Worm (Caenorhabditis elegans) whole organism, late embryonic: Measurements from ENCODE around the gene sru-6.
A peak's percentile ranks its signal among the peaks of the same experiment; 100 is the strongest.

Experiments
- C08G9.2 ChIP-seq: sonication (generic microtip); optimal IDR thresholded peaks from 2 replicates; lab custom pipeline; 2016; ENCODE audit warnings: mild to moderate bottlenecking, missing genetic modification characterization, moderate library complexity, missing compliant biosample characterization
- C38D4.7 ChIP-seq: fragments of 200-800 bp; sonication (Bioruptor generic); optimal IDR thresholded peaks from 2 replicates; lab custom pipeline; 2018; ENCODE audit warnings: mild to moderate bottlenecking, missing genetic modification characterization, moderate library complexity, missing compliant biosample characterization
- F13H6.1 ChIP-seq: sonication (generic microtip); optimal IDR thresholded peaks from 2 replicates; lab custom pipeline; 2016; ENCODE audit warnings: missing genetic modification characterization, missing compliant biosample characterization
- K02D7.2 ChIP-seq: sonication (generic microtip); optimal IDR thresholded peaks from 2 replicates; lab custom pipeline; 2017; ENCODE audit warnings: mild to moderate bottlenecking, missing genetic modification characterization, missing compliant biosample characterization
- Y22D7AL.16 ChIP-seq: sonication (generic microtip); optimal IDR thresholded peaks from 2 replicates; lab custom pipeline; 2016; ENCODE audit warnings: missing genetic modification characterization, missing compliant biosample characterization
- ahr-1 ChIP-seq: sonication (generic microtip); optimal IDR thresholded peaks from 2 replicates; lab custom pipeline; 2016; ENCODE audit warnings: missing genetic modification characterization, missing compliant biosample characterization
- ama-1 ChIP-seq: fragments of 150-350 bp; optimal IDR thresholded peaks from 2 replicates; lab custom pipeline; 2014
- ceh-18 ChIP-seq: sonication (generic microtip); optimal IDR thresholded peaks from 2 replicates; lab custom pipeline; 2016; ENCODE audit warnings: missing genetic modification characterization, missing compliant biosample characterization
- ceh-19 ChIP-seq: fragments of 200-800 bp; sonication (Bioruptor generic); optimal IDR thresholded peaks from 2 replicates; lab custom pipeline; 2018; ENCODE audit warnings: mild to moderate bottlenecking, missing genetic modification characterization, missing compliant biosample characterization
- ceh-2 ChIP-seq: sonication (generic microtip); optimal IDR thresholded peaks from 2 replicates; lab custom pipeline; 2016; ENCODE audit warnings: missing genotype, missing genetic modification characterization, missing compliant biosample characterization
- ceh-22 ChIP-seq: sonication (generic microtip); optimal IDR thresholded peaks from 2 replicates; lab custom pipeline; 2017; ENCODE audit warnings: missing biosample characterization, missing genetic modification characterization
- ceh-24 ChIP-seq: sonication (generic microtip); optimal IDR thresholded peaks from 2 replicates; lab custom pipeline; 2016; ENCODE audit warnings: mild to moderate bottlenecking, missing genetic modification characterization, missing compliant biosample characterization
- ceh-34 ChIP-seq: sonication (generic microtip); optimal IDR thresholded peaks from 2 replicates; lab custom pipeline; 2016; ENCODE audit warnings: mild to moderate bottlenecking, missing genetic modification characterization, missing compliant biosample characterization
- ceh-45 ChIP-seq: fragments of 200-800 bp; sonication (Bioruptor generic); IDR thresholded peaks from 2 replicates; pipeline ENCODE4 v1.3.6; 2022; ENCODE audit warnings: missing genetic modification reagents, missing genetic modification characterization, missing compliant biosample characterization
- ceh-48 ChIP-seq: sonication (generic microtip); optimal IDR thresholded peaks from 2 replicates; lab custom pipeline; 2016; ENCODE audit warnings: missing genetic modification characterization, inconsistent platforms, missing compliant biosample characterization
- ceh-6 ChIP-seq: fragments of 200-800 bp; sonication (Bioruptor generic); optimal IDR thresholded peaks from 2 replicates; lab custom pipeline; 2018; ENCODE audit warnings: mild to moderate bottlenecking, missing genetic modification characterization, missing compliant biosample characterization
- ceh-9 ChIP-seq: sonication (generic microtip); optimal IDR thresholded peaks from 2 replicates; lab custom pipeline; 2016; ENCODE audit warnings: mild to moderate bottlenecking, missing genetic modification characterization, inconsistent platforms, missing compliant biosample characterization
- che-1 ChIP-seq: sonication (generic microtip); optimal IDR thresholded peaks from 2 replicates; lab custom pipeline; 2016; ENCODE audit warnings: mild to moderate bottlenecking, missing genetic modification characterization, missing compliant biosample characterization
- dmd-4 ChIP-seq: sonication (generic microtip); optimal IDR thresholded peaks from 2 replicates; lab custom pipeline; 2016; ENCODE audit warnings: borderline replicate concordance, missing genetic modification characterization, missing compliant biosample characterization
- dve-1 ChIP-seq: sonication (generic microtip); optimal IDR thresholded peaks from 2 replicates; lab custom pipeline; 2017; ENCODE audit warnings: antibody characterized with exemption, mild to moderate bottlenecking, missing genetic modification characterization, missing compliant biosample characterization
- elt-2 ChIP-seq: sonication (generic microtip); optimal IDR thresholded peaks from 2 replicates; lab custom pipeline; 2016; ENCODE audit warnings: missing genetic modification reagents, missing genetic modification characterization, missing compliant biosample characterization
- elt-4 ChIP-seq: sonication (generic microtip); optimal IDR thresholded peaks from 2 replicates; lab custom pipeline; 2016; ENCODE audit warnings: missing genetic modification characterization, missing compliant biosample characterization
- ets-4 ChIP-seq: sonication (generic microtip); optimal IDR thresholded peaks from 2 replicates; lab custom pipeline; 2016; ENCODE audit warnings: missing genetic modification characterization, missing compliant biosample characterization
- eyg-1 ChIP-seq: sonication (generic microtip); optimal IDR thresholded peaks from 2 replicates; lab custom pipeline; 2016; ENCODE audit warnings: missing genotype, missing genetic modification characterization, missing compliant biosample characterization
- fax-1 ChIP-seq: sonication (generic microtip); optimal IDR thresholded peaks from 2 replicates; lab custom pipeline; 2016; ENCODE audit warnings: missing genotype, missing genetic modification characterization, missing compliant biosample characterization
- fkh-10 ChIP-seq: fragments of 150-350 bp; optimal IDR thresholded peaks from 2 replicates; lab custom pipeline; 2014; ENCODE audit warnings: missing biosample characterization, missing genetic modification reagents, missing genetic modification characterization
- fkh-6 ChIP-seq: sonication (generic microtip); optimal IDR thresholded peaks from 2 replicates; lab custom pipeline; 2016; ENCODE audit warnings: missing genetic modification characterization, missing compliant biosample characterization
- gmeb-2 ChIP-seq: sonication (generic microtip); optimal IDR thresholded peaks from 2 replicates; lab custom pipeline; 2016; ENCODE audit warnings: missing genetic modification characterization, inconsistent platforms, missing compliant biosample characterization
- hlh-13 ChIP-seq: fragments of 200-800 bp; sonication (Bioruptor generic); optimal IDR thresholded peaks from 2 replicates; lab custom pipeline; 2018; ENCODE audit warnings: mild to moderate bottlenecking, missing genetic modification characterization, missing compliant biosample characterization
- hlh-30 ChIP-seq: sonication (generic microtip); optimal IDR thresholded peaks from 2 replicates; lab custom pipeline; 2017; ENCODE audit warnings: antibody characterized with exemption, missing genetic modification characterization, missing compliant biosample characterization; ENCODE audit not compliant: insufficient read depth
- hlh-6 ChIP-seq: sonication (generic microtip); optimal IDR thresholded peaks from 2 replicates; lab custom pipeline; 2016; ENCODE audit warnings: missing genotype, missing genetic modification characterization, missing compliant biosample characterization
- hlh-8 ChIP-seq: sonication (generic microtip); optimal IDR thresholded peaks from 2 replicates; lab custom pipeline; 2016; ENCODE audit warnings: missing genotype, missing genetic modification characterization, missing compliant biosample characterization
- lin-11 ChIP-seq: fragments of 200-800 bp; sonication (Bioruptor generic); optimal IDR thresholded peaks from 2 replicates; lab custom pipeline; 2018; ENCODE audit warnings: mild to moderate bottlenecking, missing genetic modification characterization, missing compliant biosample characterization
- madf-2 ChIP-seq: sonication (generic microtip); optimal IDR thresholded peaks from 2 replicates; lab custom pipeline; 2017; ENCODE audit warnings: missing genetic modification characterization, missing compliant biosample characterization
- nfya-1 ChIP-seq: sonication (generic microtip); optimal IDR thresholded peaks from 2 replicates; lab custom pipeline; 2017; ENCODE audit warnings: missing genetic modification characterization, mild to moderate bottlenecking, missing compliant biosample characterization, antibody characterized with exemption, moderate library complexity
- nhr-232 ChIP-seq: sonication (generic microtip); optimal IDR thresholded peaks from 2 replicates; lab custom pipeline; 2016; ENCODE audit warnings: missing genetic modification characterization, missing compliant biosample characterization
- odd-2 ChIP-seq: sonication (generic microtip); optimal IDR thresholded peaks from 2 replicates; lab custom pipeline; 2017; ENCODE audit warnings: antibody characterized with exemption, mild to moderate bottlenecking, missing genetic modification characterization, missing compliant biosample characterization
- pag-3 ChIP-seq: sonication (generic microtip); optimal IDR thresholded peaks from 2 replicates; lab custom pipeline; 2016; ENCODE audit warnings: missing compliant biosample characterization, missing genetic modification characterization, borderline replicate concordance
- pat-9 ChIP-seq: fragments of 200-800 bp; sonication (Bioruptor generic); optimal IDR thresholded peaks from 2 replicates; lab custom pipeline; 2018; ENCODE audit warnings: mild to moderate bottlenecking, missing genetic modification characterization, moderate library complexity, missing compliant biosample characterization
- pax-1 ChIP-seq: fragments of 150-350 bp; optimal IDR thresholded peaks from 2 replicates; lab custom pipeline; 2014; ENCODE audit warnings: missing biosample characterization, missing genetic modification characterization
- pha-2 ChIP-seq: sonication (generic microtip); optimal IDR thresholded peaks from 2 replicates; lab custom pipeline; 2017; ENCODE audit warnings: mild to moderate bottlenecking, missing genetic modification characterization, missing compliant biosample characterization
- pqm-1 ChIP-seq: sonication (generic microtip); optimal IDR thresholded peaks from 2 replicates; lab custom pipeline; 2016; ENCODE audit warnings: missing genetic modification characterization, missing compliant biosample characterization
- pros-1 ChIP-seq: fragments of 150-350 bp; optimal IDR thresholded peaks from 2 replicates; lab custom pipeline; 2014; ENCODE audit warnings: missing biosample characterization, missing genetic modification reagents, missing genetic modification characterization
- sdc-2 ChIP-seq: sonication (generic microtip); optimal IDR thresholded peaks from 2 replicates; lab custom pipeline; 2016; ENCODE audit warnings: missing genotype, missing genetic modification characterization, missing compliant biosample characterization
- syd-9 ChIP-seq: sonication (generic microtip); optimal IDR thresholded peaks from 2 replicates; lab custom pipeline; 2016; ENCODE audit warnings: mild to moderate bottlenecking, missing genetic modification characterization, moderate library complexity, missing compliant biosample characterization
- tbx-2 ChIP-seq: sonication (generic microtip); optimal IDR thresholded peaks from 2 replicates; lab custom pipeline; 2016; ENCODE audit warnings: missing genetic modification characterization, missing compliant biosample characterization
- tbx-7 ChIP-seq: sonication (generic microtip); optimal IDR thresholded peaks from 2 replicates; lab custom pipeline; 2016; ENCODE audit warnings: missing genotype, missing genetic modification characterization, missing compliant biosample characterization
- ttx-3 ChIP-seq: sonication (generic microtip); optimal IDR thresholded peaks from 2 replicates; lab custom pipeline; 2016; ENCODE audit warnings: missing genetic modification reagents, missing genetic modification characterization, missing compliant biosample characterization
- unc-42 ChIP-seq: sonication (generic microtip); optimal IDR thresholded peaks from 2 replicates; lab custom pipeline; 2016; ENCODE audit warnings: missing genotype, missing genetic modification characterization, missing compliant biosample characterization
- unc-86 ChIP-seq: sonication (generic microtip); optimal IDR thresholded peaks from 2 replicates; lab custom pipeline; 2016; ENCODE audit warnings: missing genetic modification characterization, missing compliant biosample characterization
- zip-5 ChIP-seq: sonication (generic microtip); optimal IDR thresholded peaks from 2 replicates; lab custom pipeline; 2016; ENCODE audit warnings: missing genetic modification characterization, missing compliant biosample characterization

The sru-6 gene

ce11 chrIV:9443940-9444339 is 46.5 kb upstream of the sru-6 start, which contains the start of gene F38E11.9:
Gene F38E11.9 (minus strand): TSS chrIV:9444040.
- TF ChIP-seq tbx-2 (tag; lab: Kevin White, UChicago) (no peak), ceh-19 (GFP tag; lab: Kevin White, UChicago) (no peak), hlh-13 (GFP tag; lab: Kevin White, UChicago) (no peak), ceh-2 (tag; lab: Kevin White, UChicago) (no peak), ceh-22 (tag; lab: Kevin White, UChicago) (no peak), elt-2 (tag; lab: Kevin White, UChicago) (no peak), C38D4.7 (GFP tag; lab: Kevin White, UChicago) (no peak), syd-9 (tag; lab: Kevin White, UChicago) (no peak), elt-4 (tag; lab: Kevin White, UChicago) (no peak), pag-3 (no peak), pha-2 (tag; lab: Kevin White, UChicago) (no peak), ceh-48 (tag; lab: Kevin White, UChicago) (no peak), tbx-7 (tag; lab: Kevin White, UChicago) (no peak), gmeb-2 (tag; lab: Kevin White, UChicago) (no peak), ama-1 (no peak), ets-4 (no peak), dmd-4 (no peak)

DNA sequence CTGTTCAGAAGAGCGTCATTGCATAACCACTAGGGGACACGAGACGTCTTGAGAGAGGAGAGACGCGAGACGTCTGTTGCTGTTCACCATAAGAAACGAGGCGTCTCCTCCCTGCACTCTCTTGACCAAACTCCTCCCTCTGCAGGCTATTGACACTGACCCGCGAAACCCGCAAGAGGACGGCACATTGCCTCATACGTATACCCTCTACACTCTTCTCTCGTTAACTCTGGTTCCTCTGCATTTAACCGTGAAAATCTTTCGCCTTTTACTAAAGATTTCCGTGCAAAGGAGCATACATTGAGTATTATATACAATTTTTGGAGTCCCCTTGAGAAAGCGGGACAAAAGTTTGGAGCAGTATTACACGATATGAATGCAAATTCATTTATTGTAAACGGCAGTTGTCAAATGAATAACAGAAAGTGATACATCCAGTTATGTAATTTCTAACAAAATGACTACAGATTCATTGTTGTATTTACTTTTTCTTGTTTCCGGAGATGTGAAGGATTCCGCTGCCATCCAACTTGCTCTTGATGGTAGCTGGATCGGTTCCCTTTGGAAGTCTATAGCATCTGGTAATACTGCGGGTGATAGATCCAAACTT is 45.9 kb upstream of the sru-6 start:
- TF ChIP-seq odd-2 (tag; lab: Kevin White, UChicago) (no peak), pqm-1 (tag; lab: Kevin White, UChicago) (no peak), F13H6.1 (tag; lab: Kevin White, UChicago) (peak; percentile 42), elt-2 (tag; lab: Kevin White, UChicago) (peak; percentile 77), pat-9 (tag; lab: Kevin White, UChicago) (no peak), nfya-1 (tag; lab: Kevin White, UChicago) (peak; percentile 83), unc-42 (tag; lab: Kevin White, UChicago) (peak; percentile 79), tbx-2 (tag; lab: Kevin White, UChicago) (peak; percentile 87), Y22D7AL.16 (tag; lab: Kevin White, UChicago) (no peak), hlh-8 (peak; percentile 26), hlh-6 (no peak), zip-5 (no peak), ttx-3 (tag; lab: Kevin White, UChicago) (peak; percentile 21), dve-1 (peak; percentile 52), ceh-45 (GFP tag; lab: Robert Waterston, UW) (no peak), fkh-6 (tag; lab: Kevin White, UChicago) (peak; percentile 23), unc-86 (tag; lab: Kevin White, UChicago) (no peak), ceh-18 (peak; percentile 77), ceh-2 (tag; lab: Kevin White, UChicago) (peak; percentile 41), ceh-34 (tag; lab: Kevin White, UChicago) (peak; percentile 82), ahr-1 (tag; lab: Kevin White, UChicago) (no peak), fkh-10 (no peak), nhr-232 (tag; lab: Kevin White, UChicago) (no peak), fax-1 (tag; lab: Kevin White, UChicago) (no peak), hlh-30 (peak; percentile 80), pax-1 (tag; lab: Kevin White, UChicago) (peak; percentile 59), eyg-1 (tag; lab: Kevin White, UChicago) (no peak), che-1 (tag; lab: Kevin White, UChicago) (peak; percentile 33), lin-11 (tag; lab: Kevin White, UChicago) (no peak), tbx-7 (tag; lab: Kevin White, UChicago) (peak; percentile 6), ceh-6 (GFP tag; lab: Kevin White, UChicago) (no peak), hlh-13 (GFP tag; lab: Kevin White, UChicago) (no peak), K02D7.2 (tag; lab: Kevin White, UChicago) (no peak), madf-2 (tag; lab: Kevin White, UChicago) (peak; percentile 7), C38D4.7 (GFP tag; lab: Kevin White, UChicago) (no peak), sdc-2 (tag; lab: Kevin White, UChicago) (peak; percentile 37), C08G9.2 (tag; lab: Kevin White, UChicago) (peak; percentile 6), pros-1 (tag; lab: Kevin White, UChicago) (peak; percentile 61), ceh-9 (tag; lab: Kevin White, UChicago) (no peak), ceh-24 (tag; lab: Kevin White, UChicago) (no peak)
